Fruit fly (Drosophila melanogaster): ENCODE measurements around the gene CG31510.

DNA sequence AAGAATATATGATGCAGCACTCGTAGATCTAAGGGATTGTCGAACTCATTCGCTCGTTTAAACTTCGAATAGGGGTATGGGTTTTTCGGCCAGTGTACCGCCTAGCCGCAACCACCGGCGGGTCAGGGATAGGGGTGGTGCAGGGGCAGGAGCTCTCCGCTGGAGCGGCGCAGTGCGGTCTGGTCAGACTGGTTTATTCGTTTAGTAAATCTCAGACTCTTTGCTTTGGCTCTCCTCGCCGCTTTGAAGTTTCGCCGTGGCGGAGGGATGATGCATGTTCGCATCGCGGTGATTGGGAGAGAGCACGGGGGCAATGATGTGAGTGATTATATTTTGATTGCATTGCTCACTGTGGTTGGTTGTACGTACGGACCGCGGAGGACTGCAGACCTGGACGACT, 40.4 kb downstream of the CG31510 start, which contains the start of gene fd96Ca:
- TF ChIP-seq CG2712 (tag; optimal IDR thresholded peaks at IDR 0.05) (no peak), dysf (GFP tag; IDR thresholded peaks at IDR 0.05) (no peak), dmrt99B (tag; optimal IDR thresholded peaks at IDR 0.05) (no peak)
